Fruit fly (Drosophila melanogaster): Measurements from ENCODE around the gene CG9593.

- TF ChIP-seq Myc (optimal IDR thresholded peaks at IDR 0.05), result no peak
- TF ChIP-seq insv (optimal IDR thresholded peaks at IDR 0.05), result no peak
- TF ChIP-seq h (optimal IDR thresholded peaks at IDR 0.05), result no peak
- TF ChIP-seq ttk (optimal IDR thresholded peaks at IDR 0.05), result no peak
These were observed 8.7 kb upstream of the CG9593 start, which contains the start of gene nsl1 for dm6 chr3R:15793372-15793802.

Data from Kc167 (cell line).